Worm (Caenorhabditis elegans) whole organism, L3 larva: ENCODE results near the gene bath-3.

Source experiments
- elt-1 ChIP-seq: fragments of 150-350 bp; optimal IDR thresholded peaks from 2 replicates; lab custom pipeline; 2014; ENCODE audit warnings: missing biosample characterization, missing genetic modification characterization
- elt-3 ChIP-seq, 3 experiments: fragments of 150-350 bp in 1 of 3; sonication (generic microtip) in 2 of 3; optimal IDR thresholded peaks; 2 replicates in 2 of 3; 4 replicates in 1 of 3; lab custom pipeline; 2014 to 2017; ENCODE audit warnings: missing biosample characterization in 3 of 3, missing genetic modification characterization in 3 of 3
- eor-1 ChIP-seq, 2 experiments: fragments of 150-350 bp; optimal IDR thresholded peaks; 2 replicates each; lab custom pipeline; 2014 to 2018; ENCODE audit warnings: missing biosample characterization in 2 of 2, missing genetic modification characterization in 2 of 2
- fkh-10 ChIP-seq: sonication (generic microtip); optimal IDR thresholded peaks from 2 replicates; lab custom pipeline; 2017; ENCODE audit warnings: missing biosample characterization, missing genetic modification reagents, missing genetic modification characterization
- hmg-11 ChIP-seq: sonication (generic microtip); optimal IDR thresholded peaks from 2 replicates; lab custom pipeline; 2016; ENCODE audit warnings: missing genetic modification characterization, missing compliant biosample characterization
- lin-15B ChIP-seq: fragments of 150-350 bp; optimal IDR thresholded peaks from 2 replicates; lab custom pipeline; 2014; ENCODE audit warnings: missing biosample characterization, missing genetic modification characterization
- nfya-1 ChIP-seq: sonication (generic microtip); optimal IDR thresholded peaks from 2 replicates; lab custom pipeline; 2017; ENCODE audit warnings: missing genetic modification characterization, mild to moderate bottlenecking, missing compliant biosample characterization, antibody characterized with exemption, moderate library complexity; ENCODE audit not compliant: insufficient read depth
- nhr-11 ChIP-seq: fragments of 150-350 bp; optimal IDR thresholded peaks from 2 replicates; lab custom pipeline; 2014; ENCODE audit warnings: missing biosample characterization, missing genetic modification characterization
- skn-1 ChIP-seq: fragments of 150-350 bp; optimal IDR thresholded peaks from 2 replicates; lab custom pipeline; 2014; ENCODE audit warnings: missing biosample characterization, missing genetic modification characterization
- snpc-4 ChIP-seq: fragments of 150-350 bp; optimal IDR thresholded peaks from 2 replicates; lab custom pipeline; 2014; ENCODE audit warnings: missing biosample characterization, missing genetic modification characterization
- unc-62 ChIP-seq: fragments of 150-350 bp; sonication (generic microtip); optimal IDR thresholded peaks from 4 replicates; lab custom pipeline; 2014; ENCODE audit warnings: missing biosample characterization, missing genetic modification reagents, missing genetic modification characterization

- TF ChIP-seq snpc-4 (no peak), unc-62 (GFP tag; lab: Kevin White, UChicago) (no peak), nhr-11 (no peak), elt-1 (tag; lab: Kevin White, UChicago) (no peak), fkh-10 (GFP tag; lab: Kevin White, UChicago) (no peak), lin-15B (tag; lab: Kevin White, UChicago) (no peak), eor-1 (tag; optimal IDR thresholded peaks at IDR 0.05; lab: Kevin White, UChicago) (no peak), skn-1 (tag; lab: Kevin White, UChicago) (no peak), elt-3 (tag; optimal IDR thresholded peaks at IDR 0.05; lab: Kevin White, UChicago) (no peak), nfya-1 (tag; lab: Kevin White, UChicago) (no peak), hmg-11 (tag; lab: Kevin White, UChicago) (no peak)
Measured at ce11 chrII:2028712-2029111, 1.6 kb downstream of the bath-3 start, which contains the start of gene bath-1.
